Fruit fly (Drosophila melanogaster): ENCODE data around the gene CG32448.
A peak's percentile ranks its signal among the peaks of the same experiment; 100 is the strongest.

CG32448 gene

DNA sequence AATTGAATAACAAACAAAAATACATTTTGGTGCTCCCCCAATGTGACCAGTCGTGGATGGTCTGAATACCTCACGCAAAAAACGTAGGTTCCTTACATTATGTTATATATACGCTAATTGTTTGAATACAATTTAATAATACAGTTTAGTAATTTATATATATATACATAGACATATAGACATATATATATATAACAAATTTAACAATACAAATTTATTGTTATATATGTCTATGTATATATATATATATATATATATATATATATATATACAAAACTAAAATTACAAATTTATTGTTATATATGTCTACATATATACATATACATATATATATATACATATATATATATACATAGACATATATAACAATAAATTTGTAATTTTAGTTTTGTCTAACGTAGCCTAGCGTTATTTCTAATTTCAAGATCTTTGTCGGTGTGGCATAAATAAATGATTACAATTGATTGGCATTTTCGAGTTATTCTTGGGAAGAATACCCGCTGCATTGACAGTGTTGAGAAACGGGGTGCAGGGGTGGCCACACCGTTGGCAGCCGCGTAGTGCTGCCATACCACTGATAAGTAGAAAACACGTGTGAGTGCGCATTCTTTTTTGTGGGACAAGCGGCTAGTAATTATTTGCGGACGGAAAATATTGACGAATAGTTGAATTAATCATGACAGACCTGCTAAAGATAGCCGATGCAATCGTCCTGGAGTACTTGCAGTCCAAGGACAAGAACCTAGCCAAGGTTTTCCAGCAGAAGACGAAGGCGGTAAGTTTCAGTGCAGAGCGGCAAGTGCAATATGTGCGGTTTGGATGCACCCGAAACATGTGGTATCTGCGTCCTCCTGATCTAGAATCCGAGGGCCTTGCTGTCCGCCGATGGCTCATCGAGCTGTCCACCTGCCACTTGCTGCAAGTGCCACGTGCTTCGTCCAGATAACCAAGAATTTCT, 4.2 kb upstream of the CG32448 start, which contains the start of the genes CG7148 and Nopp140:
Gene CG7148 (minus strand): TSS at position 51 of the 958 bp plus-strand sequence.
Gene Nopp140 (plus strand): TSS at position 572 of the 958 bp plus-strand sequence.
- TF ChIP-seq dsx (GFP tag; optimal IDR thresholded peaks at IDR 0.05; ENCODE audit: poor library complexity, severe bottlenecking) (peak; percentile 43), fkh (GFP tag; optimal IDR thresholded peaks at IDR 0.05) (no peak), CG6808 (GFP tag; optimal IDR thresholded peaks at IDR 0.05) (no peak), Lpt (GFP tag; optimal IDR thresholded peaks at IDR 0.05) (peak; percentile 31), ss (GFP tag; optimal IDR thresholded peaks at IDR 0.05) (no peak), Eip93F (GFP tag; optimal IDR thresholded peaks at IDR 0.05) (no peak), Sox14 (GFP tag; optimal IDR thresholded peaks at IDR 0.05) (peak; percentile 37), CG10669 (GFP tag; optimal IDR thresholded peaks at IDR 0.05) (no peak), Gug (GFP tag; IDR thresholded peaks at IDR 0.05) (no peak), CG6854 (GFP tag; optimal IDR thresholded peaks at IDR 0.05) (no peak), Eip75B (GFP tag; optimal IDR thresholded peaks at IDR 0.05) (no peak), CG8319 (GFP tag; optimal IDR thresholded peaks at IDR 0.05) (peak; percentile 8), lz (GFP tag; optimal IDR thresholded peaks at IDR 0.05) (peak; percentile 51), acj6 (GFP tag; optimal IDR thresholded peaks at IDR 0.05) (peak; percentile 60), Met (GFP tag; optimal IDR thresholded peaks at IDR 0.05) (no peak), CG7368 (GFP tag; optimal IDR thresholded peaks at IDR 0.05) (peak; percentile 58), Ets21C (GFP tag; optimal IDR thresholded peaks at IDR 0.05) (no peak), eg (GFP tag; IDR thresholded peaks at IDR 0.05) (peak; percentile 85), dac (GFP tag; optimal IDR thresholded peaks at IDR 0.05) (peak; percentile 41), CG4318 (GFP tag; optimal IDR thresholded peaks at IDR 0.05) (no peak), Hr4 (GFP tag; optimal IDR thresholded peaks at IDR 0.05) (peak; percentile 52), CG3032 (tag; optimal IDR thresholded peaks at IDR 0.05) (peak; percentile 63), Smox (GFP tag; optimal IDR thresholded peaks at IDR 0.05) (no peak), Sox15 (GFP tag; optimal IDR thresholded peaks at IDR 0.05) (peak; percentile 36), spab (GFP tag; optimal IDR thresholded peaks at IDR 0.05) (no peak), CG10631 (GFP tag; optimal IDR thresholded peaks at IDR 0.05) (peak; percentile 65), CG6792 (GFP tag; optimal IDR thresholded peaks at IDR 0.05) (peak; percentile 48), CG11294 (GFP tag; IDR thresholded peaks at IDR 0.05) (no peak), Eip78C (GFP tag) (peak; percentile 65), CG8632 (GFP tag; optimal IDR thresholded peaks at IDR 0.05) (peak; percentile 64), Ets96B (tag; optimal IDR thresholded peaks at IDR 0.05) (peak; percentile 23), Hr39 (GFP tag; optimal IDR thresholded peaks at IDR 0.05) (peak; percentile 63), cyc (GFP tag; optimal IDR thresholded peaks at IDR 0.05) (peak; percentile 60), achi (GFP tag; optimal IDR thresholded peaks at IDR 0.05) (no peak), salr (GFP tag; optimal IDR thresholded peaks at IDR 0.05) (peak in 1 of 2 experiments; percentile 18), CG6163 (GFP tag; IDR thresholded peaks at IDR 0.05) (peak; percentile 73), CG16779 (tag; optimal IDR thresholded peaks at IDR 0.05) (no peak), topi (GFP tag; optimal IDR thresholded peaks at IDR 0.05) (peak; percentile 53), vri (GFP tag; optimal IDR thresholded peaks at IDR 0.05) (no peak), svp (GFP tag) (peak; percentile 41), pdm3 (GFP tag; optimal IDR thresholded peaks at IDR 0.05) (no peak), esn (GFP tag; optimal IDR thresholded peaks at IDR 0.05) (peak; percentile 59), CG1621 (tag; optimal IDR thresholded peaks at IDR 0.05) (no peak), CG9139 (GFP tag; optimal IDR thresholded peaks at IDR 0.05) (no peak), CG31627 (GFP tag; optimal IDR thresholded peaks at IDR 0.05) (peak; percentile 70), fd85E (GFP tag; optimal IDR thresholded peaks at IDR 0.05) (no peak), CG34406 (GFP tag; optimal IDR thresholded peaks at IDR 0.05) (peak; percentile 52), CG11902 (GFP tag; optimal IDR thresholded peaks at IDR 0.05) (peak; percentile 42), CG11762 (GFP tag; optimal IDR thresholded peaks at IDR 0.05; ENCODE audit: insufficient read depth) (peak; percentile 6), net (GFP tag; optimal IDR thresholded peaks at IDR 0.05) (peak; percentile 62)

Data from whole organism, prepupa.